Fruit fly (Drosophila melanogaster) whole organism, embryonic: ENCODE results near the gene CG31988.

Source experiments
- Atf-2 ChIP-seq: fragments of 200-800 bp; sonication (Bioruptor generic); optimal IDR thresholded peaks from 2 replicates; lab custom pipeline; 2016; ENCODE audit warnings: missing biosample characterization, missing genetic modification characterization
- Atf6 ChIP-seq: fragments of 200-800 bp; sonication (Bioruptor generic); IDR thresholded peaks from 2 replicates; pipeline ENCODE4 v1.3.6; 2022; ENCODE audit warnings: missing biosample characterization, missing genetic modification characterization
- Bteb2 ChIP-seq: fragments of 200-800 bp; sonication (Bioruptor generic); optimal IDR thresholded peaks from 2 replicates; lab custom pipeline; 2016; ENCODE audit warnings: missing biosample characterization, missing genetic modification characterization
- CG10431 ChIP-seq: fragments of 200-800 bp; sonication (Bioruptor generic); optimal IDR thresholded peaks from 3 replicates; lab custom pipeline; 2018; ENCODE audit warnings: missing biosample characterization, mild to moderate bottlenecking, missing genetic modification characterization
- CG11695 ChIP-seq: fragments of 200-800 bp; sonication (Bioruptor generic); IDR thresholded peaks from 3 replicates; pipeline ENCODE4 v1.3.6; 2022; ENCODE audit warnings: missing biosample characterization, missing genetic modification characterization
- CG12071 ChIP-seq: fragments of 200-800 bp; sonication (Bioruptor generic); optimal IDR thresholded peaks from 3 replicates; lab custom pipeline; 2018; ENCODE audit warnings: missing biosample characterization, mild to moderate bottlenecking, missing genetic modification characterization
- CG1233 ChIP-seq: fragments of 200-800 bp; sonication (Bioruptor generic); optimal IDR thresholded peaks from 4 replicates; lab custom pipeline; 2018; ENCODE audit warnings: missing biosample characterization, mild to moderate bottlenecking, missing genetic modification characterization
- CG17385 ChIP-seq: fragments of 200-800 bp; sonication (Bioruptor generic); optimal IDR thresholded peaks from 3 replicates; lab custom pipeline; 2018; ENCODE audit warnings: missing biosample characterization, mild to moderate bottlenecking, missing genetic modification characterization
- CG1792 ChIP-seq: fragments of 200-800 bp; sonication (Bioruptor generic); optimal IDR thresholded peaks from 2 replicates; lab custom pipeline; 2016; ENCODE audit warnings: missing biosample characterization, missing genetic modification characterization
- CG18011 ChIP-seq: fragments of 200-800 bp; sonication (Bioruptor generic); optimal IDR thresholded peaks from 2 replicates; lab custom pipeline; 2017; ENCODE audit warnings: missing biosample characterization, missing genetic modification characterization, mild to moderate bottlenecking, moderate library complexity, missing genotype
- CG18599 ChIP-seq: fragments of 200-800 bp; sonication (Bioruptor generic); optimal IDR thresholded peaks from 3 replicates; lab custom pipeline; 2017; ENCODE audit warnings: missing biosample characterization, missing genetic modification characterization, mild to moderate bottlenecking, moderate library complexity, missing genetic modification reagents
- CG33213 ChIP-seq: fragments of 200-800 bp; sonication (Bioruptor generic); optimal IDR thresholded peaks from 3 replicates; lab custom pipeline; 2016; ENCODE audit warnings: missing biosample characterization, missing genetic modification characterization
- CG3726 ChIP-seq: fragments of 200-800 bp; sonication (Bioruptor generic); IDR thresholded peaks from 3 replicates; pipeline ENCODE4, ENCODE4 v1.3.6; 2022; ENCODE audit warnings: missing biosample characterization, missing genetic modification characterization
- CG4282 ChIP-seq: fragments of 200-800 bp; sonication (Bioruptor generic); optimal IDR thresholded peaks from 2 replicates; lab custom pipeline; 2016; ENCODE audit warnings: missing biosample characterization, missing genetic modification characterization
- CG7556 ChIP-seq: fragments of 200-800 bp; sonication (Bioruptor generic); optimal IDR thresholded peaks from 2 replicates; lab custom pipeline; 2017; ENCODE audit warnings: missing biosample characterization, mild to moderate bottlenecking, missing genetic modification characterization
- CG7987 ChIP-seq: fragments of 200-800 bp; sonication (Bioruptor generic); optimal IDR thresholded peaks from 2 replicates; lab custom pipeline; 2018; ENCODE audit warnings: missing biosample characterization, mild to moderate bottlenecking, missing genetic modification characterization, moderate library complexity
- CG9932 ChIP-seq: fragments of 200-800 bp; sonication (Bioruptor generic); IDR thresholded peaks from 2 replicates; pipeline ENCODE4 v1.3.6; 2022; ENCODE audit warnings: missing biosample characterization, missing genetic modification characterization
- Dek ChIP-seq: fragments of 200-800 bp; sonication (Bioruptor generic); optimal IDR thresholded peaks from 3 replicates; lab custom pipeline; 2019; ENCODE audit warnings: missing biosample characterization, mild to moderate bottlenecking, missing genetic modification characterization, moderate library complexity
- Fer1 ChIP-seq: fragments of 200-800 bp; sonication (Bioruptor generic); optimal IDR thresholded peaks from 2 replicates; lab custom pipeline; 2017; ENCODE audit warnings: missing biosample characterization, mild to moderate bottlenecking, missing genetic modification characterization
- Fer2 ChIP-seq: fragments of 200-800 bp; sonication (Bioruptor generic); optimal IDR thresholded peaks from 2 replicates; lab custom pipeline; 2018; ENCODE audit warnings: missing biosample characterization, mild to moderate bottlenecking, missing genetic modification characterization, moderate library complexity
- Gsc ChIP-seq: fragments of 200-800 bp; sonication (Bioruptor generic); IDR thresholded peaks from 2 replicates; pipeline ENCODE4 v1.3.6; 2022; ENCODE audit warnings: missing biosample characterization, missing genetic modification characterization
- HLH3B ChIP-seq: fragments of 200-800 bp; sonication (Bioruptor generic); IDR thresholded peaks from 2 replicates; pipeline ENCODE4 v1.3.6; 2022; ENCODE audit warnings: missing biosample characterization, missing genetic modification characterization
- HmgD ChIP-seq: fragments of 200-800 bp; sonication (Bioruptor generic); optimal IDR thresholded peaks from 3 replicates; lab custom pipeline; 2016; ENCODE audit warnings: missing biosample characterization, missing genetic modification characterization
- Hmr ChIP-seq: fragments of 200-800 bp; sonication (Bioruptor generic); optimal IDR thresholded peaks from 3 replicates; lab custom pipeline; 2017; ENCODE audit warnings: mild to moderate bottlenecking, missing biosample characterization, missing genetic modification reagents, missing genetic modification characterization
- MTF-1 ChIP-seq: fragments of 200-800 bp; sonication (Bioruptor generic); optimal IDR thresholded peaks from 2 replicates; lab custom pipeline; 2018; ENCODE audit warnings: missing biosample characterization, mild to moderate bottlenecking, missing genetic modification characterization, borderline replicate concordance
- NK7.1 ChIP-seq: fragments of 200-800 bp; sonication (Bioruptor generic); optimal IDR thresholded peaks from 3 replicates; lab custom pipeline; 2016; ENCODE audit warnings: missing biosample characterization, missing genetic modification characterization
- Ptx1 ChIP-seq: fragments of 200-800 bp; sonication (Bioruptor generic); IDR thresholded peaks from 2 replicates; pipeline ENCODE4 v1.3.6; 2022; ENCODE audit warnings: missing biosample characterization, missing genetic modification characterization
- Ravus ChIP-seq: fragments of 200-800 bp; sonication (Bioruptor generic); IDR thresholded peaks from 2 replicates; pipeline ENCODE4 v1.3.6; 2022; ENCODE audit warnings: missing biosample characterization, missing genetic modification characterization
- Xbp1 ChIP-seq: fragments of 200-800 bp; sonication (Bioruptor generic); optimal IDR thresholded peaks from 3 replicates; lab custom pipeline; 2016; ENCODE audit warnings: missing biosample characterization, mild to moderate bottlenecking, missing genetic modification characterization
- Xrp1 ChIP-seq: fragments of 200-800 bp; sonication (Bioruptor generic); IDR thresholded peaks from 2 replicates; pipeline ENCODE4 v1.3.6; 2022; ENCODE audit warnings: missing biosample characterization, missing genetic modification characterization
- btn ChIP-seq: fragments of 200-800 bp; sonication (Bioruptor generic); optimal IDR thresholded peaks from 2 replicates; lab custom pipeline; 2016; ENCODE audit warnings: missing biosample characterization, missing genetic modification characterization
- caup ChIP-seq: fragments of 200-800 bp; sonication (Bioruptor generic); optimal IDR thresholded peaks from 3 replicates; lab custom pipeline; 2017; ENCODE audit warnings: missing biosample characterization, mild to moderate bottlenecking, missing genetic modification characterization, moderate library complexity; ENCODE audit not compliant: severe bottlenecking
- dimm ChIP-seq: fragments of 200-800 bp; sonication (Bioruptor generic); IDR thresholded peaks from 2 replicates; pipeline ENCODE4 v1.3.6; 2022; ENCODE audit warnings: missing biosample characterization, missing genetic modification characterization
- dmrt99B ChIP-seq: fragments of 200-800 bp; sonication (Bioruptor generic); optimal IDR thresholded peaks from 2 replicates; lab custom pipeline; 2018; ENCODE audit warnings: missing biosample characterization, mild to moderate bottlenecking, missing genetic modification characterization, moderate library complexity
- dpn ChIP-seq, 2 experiments: fragments of 200-800 bp; sonication (Bioruptor generic); optimal IDR thresholded peaks; 3 replicates each; lab custom pipeline; 2016; ENCODE audit warnings: missing biosample characterization in 2 of 2, missing genetic modification characterization in 2 of 2
- emc ChIP-seq: fragments of 200-800 bp; sonication (Bioruptor generic); optimal IDR thresholded peaks from 2 replicates; lab custom pipeline; 2016; ENCODE audit warnings: missing biosample characterization, missing genetic modification characterization
- fd96Cb ChIP-seq: fragments of 200-800 bp; sonication (Bioruptor generic); optimal IDR thresholded peaks from 2 replicates; lab custom pipeline; 2018; ENCODE audit warnings: missing biosample characterization, mild to moderate bottlenecking, missing genetic modification characterization, moderate library complexity
- ind ChIP-seq: fragments of 200-800 bp; sonication (Bioruptor generic); optimal IDR thresholded peaks from 3 replicates; lab custom pipeline; 2016; ENCODE audit warnings: missing biosample characterization, missing genetic modification characterization
- lola ChIP-seq, 3 experiments: fragments of >200 bp in 2 of 3; fragments of 200-800 bp in 1 of 3; sonication (Bioruptor generic) in 1 of 3; optimal IDR thresholded peaks; 2 replicates each; lab custom pipeline; 2017 to 2019; ENCODE audit warnings: missing biosample characterization in 3 of 3, missing genetic modification characterization in 3 of 3, mild to moderate bottlenecking in 1 of 3, moderate library complexity in 1 of 3
- maf-S ChIP-seq: fragments of 200-800 bp; sonication (Bioruptor generic); optimal IDR thresholded peaks from 2 replicates; lab custom pipeline; 2016; ENCODE audit warnings: missing biosample characterization, missing genetic modification characterization
- mam ChIP-seq: fragments of 200-800 bp; sonication (Bioruptor generic); optimal IDR thresholded peaks from 3 replicates; lab custom pipeline; 2016; ENCODE audit warnings: missing biosample characterization, missing genetic modification characterization
- mirr ChIP-seq: fragments of 200-800 bp; sonication (Bioruptor generic); optimal IDR thresholded peaks from 3 replicates; lab custom pipeline; 2018; ENCODE audit warnings: missing biosample characterization, mild to moderate bottlenecking, missing genetic modification characterization
- nerfin-1 ChIP-seq: fragments of 200-800 bp; sonication (Bioruptor generic); optimal IDR thresholded peaks from 3 replicates; lab custom pipeline; 2019; ENCODE audit warnings: missing biosample characterization, mild to moderate bottlenecking, missing genetic modification characterization, moderate library complexity
- peb ChIP-seq: fragments of 200-800 bp; sonication (Bioruptor generic); IDR thresholded peaks from 2 replicates; pipeline ENCODE4 v1.3.6; 2022; ENCODE audit warnings: missing biosample characterization, missing genetic modification characterization
- phol ChIP-seq: fragments of 200-800 bp; sonication (Bioruptor generic); optimal IDR thresholded peaks from 3 replicates; lab custom pipeline; 2018; ENCODE audit warnings: missing biosample characterization, mild to moderate bottlenecking, missing genetic modification characterization, moderate library complexity
- sd ChIP-seq: fragments of 200-800 bp; sonication (Bioruptor generic); optimal IDR thresholded peaks from 3 replicates; lab custom pipeline; 2018; ENCODE audit warnings: missing biosample characterization, mild to moderate bottlenecking, missing genetic modification characterization, moderate library complexity
- sim ChIP-seq: fragments of 200-800 bp; sonication (Bioruptor generic); IDR thresholded peaks from 2 replicates; pipeline ENCODE4 v1.3.6; 2022; ENCODE audit warnings: missing biosample characterization, missing genetic modification characterization
- ssp ChIP-seq: fragments of 200-800 bp; sonication (Bioruptor generic); IDR thresholded peaks from 2 replicates; pipeline ENCODE4 v1.3.6; 2022; ENCODE audit warnings: missing biosample characterization, missing genetic modification characterization
- tx ChIP-seq: fragments of 200-800 bp; sonication (Bioruptor generic); optimal IDR thresholded peaks from 2 replicates; lab custom pipeline; 2016; ENCODE audit warnings: missing biosample characterization, missing genetic modification characterization
- z ChIP-seq: fragments of 200-800 bp; sonication (Bioruptor generic); IDR thresholded peaks from 3 replicates; pipeline ENCODE4 v1.3.6; 2022; ENCODE audit warnings: missing biosample characterization, missing genetic modification characterization
- zfh2 ChIP-seq: fragments of 200-800 bp; sonication (Bioruptor generic); optimal IDR thresholded peaks from 2 replicates; lab custom pipeline; 2016; ENCODE audit warnings: missing biosample characterization, missing genetic modification characterization

CG31988 gene

dm6 chr2L:21158554-21158953 is 44.0 kb downstream of the CG31988 start, which contains the start of the genes Coq3 and Pld3 (continued):
- TF ChIP-seq sim (GFP tag; lab: Robert Waterston, UW) (no peak), NK7.1 (GFP tag; lab: Kevin White, UChicago) (peak; percentile 0), CG1233 (GFP tag; lab: Kevin White, UChicago) (peak; percentile 78), Atf-2 (GFP tag; lab: Kevin White, UChicago) (peak; percentile 35), Dek (peak; percentile 73), caup (GFP tag; lab: Kevin White, UChicago) (peak; percentile 75), tx (GFP tag; lab: Kevin White, UChicago) (peak; percentile 62), mam (GFP tag; lab: Kevin White, UChicago) (peak; percentile 83), Xbp1 (peak; percentile 87), z (GFP tag; lab: Robert Waterston, UW) (no peak), Bteb2 (peak; percentile 77), sd (tag; lab: Kevin White, UChicago) (no peak), ind (GFP tag; lab: Kevin White, UChicago) (peak; percentile 89), CG1792 (peak; percentile 43), CG9932 (GFP tag; lab: Robert Waterston, UW) (peak; percentile 80), maf-S (peak; percentile 69), nerfin-1 (tag; lab: Kevin White, UChicago) (peak; percentile 67), CG3726 (GFP tag; lab: Robert Waterston, UW) (0 out of 3 replicates have a peak, but pooled peaks have one; percentile 57), Ravus (no peak; the same call in 1 of the 2 replicates), peb (GFP tag; lab: Robert Waterston, UW) (0 out of 2 replicates have a peak, but pooled peaks have one; percentile 13), CG7556 (GFP tag; lab: Kevin White, UChicago) (peak; percentile 81), Gsc (GFP tag; lab: Robert Waterston, UW) (no peak), ssp (peak; percentile 48), CG33213 (peak; percentile 57), CG18599 (peak; percentile 93), CG18011 (GFP tag; lab: Kevin White, UChicago) (peak; percentile 76), CG4282 (GFP tag; lab: Kevin White, UChicago) (no peak), HmgD (GFP tag; lab: Kevin White, UChicago) (no peak), zfh2 (GFP tag; lab: Kevin White, UChicago) (peak; percentile 83), Atf6 (GFP tag; lab: Robert Waterston, UW) (peak; percentile 64), CG10431 (peak; percentile 6), lola (GFP tag; optimal IDR thresholded peaks at IDR 0.05; lab: Kevin White, UChicago) (peak in 1 of 3 experiments; percentile 69), Ptx1 (GFP tag; lab: Robert Waterston, UW) (peak; percentile 83), Fer1 (GFP tag; lab: Kevin White, UChicago) (peak; percentile 90), emc (GFP tag; lab: Kevin White, UChicago) (no peak), MTF-1 (GFP tag; lab: Kevin White, UChicago) (peak; percentile 32), dpn (GFP tag; optimal IDR thresholded peaks at IDR 0.05; lab: Kevin White, UChicago) (peak; percentile 73 to 83), CG7987 (GFP tag; lab: Kevin White, UChicago) (peak; percentile 64), fd96Cb (tag; lab: Kevin White, UChicago) (peak; percentile 76), CG12071 (peak; percentile 64), CG17385 (GFP tag; lab: Kevin White, UChicago) (peak; percentile 74), btn (no peak), mirr (GFP tag; lab: Kevin White, UChicago) (peak; percentile 49), HLH3B (peak; percentile 72), Fer2 (tag; lab: Kevin White, UChicago) (peak; percentile 71), Xrp1 (peak; percentile 90), dimm (GFP tag; lab: Robert Waterston, UW) (no peak), phol (peak; percentile 84), dmrt99B (tag; lab: Kevin White, UChicago) (peak; percentile 86), CG11695 (GFP tag; lab: Robert Waterston, UW) (peak; percentile 85), Hmr (GFP tag; lab: Kevin White, UChicago) (peak; percentile 89)
